Fruit fly (Drosophila melanogaster) whole organism, adult: ENCODE data around the gene CG6236.
A peak's percentile ranks its signal among the peaks of the same experiment; 100 is the strongest.

Experiments
- CG11617 ChIP-seq: fragments of 200-800 bp; sonication (Bioruptor generic); optimal IDR thresholded peaks from 2 replicates; lab custom pipeline; 2017; ENCODE audit warnings: mild to moderate bottlenecking, missing biosample characterization, missing genetic modification reagents, missing genetic modification characterization
- CG12768 ChIP-seq: fragments of 200-800 bp; sonication (Bioruptor generic); optimal IDR thresholded peaks from 2 replicates; lab custom pipeline; 2017; ENCODE audit warnings: missing biosample characterization, missing genetic modification characterization, mild to moderate bottlenecking, moderate library complexity, missing genetic modification reagents
- CG14711 ChIP-seq: fragments of 200-800 bp; sonication (Bioruptor generic); optimal IDR thresholded peaks from 2 replicates; lab custom pipeline; 2018; ENCODE audit warnings: missing biosample characterization, mild to moderate bottlenecking, missing genetic modification characterization, moderate library complexity
- CG1620 ChIP-seq: fragments of 200-800 bp; sonication (Bioruptor generic); optimal IDR thresholded peaks from 2 replicates; lab custom pipeline; 2016; ENCODE audit warnings: missing biosample characterization, missing genetic modification characterization
- CG33017 ChIP-seq: fragments of 200-800 bp; sonication (Bioruptor generic); optimal IDR thresholded peaks from 2 replicates; lab custom pipeline; 2018; ENCODE audit warnings: missing biosample characterization, mild to moderate bottlenecking, missing genetic modification characterization, moderate library complexity
- CG5204 ChIP-seq: fragments of 200-800 bp; sonication (Bioruptor generic); optimal IDR thresholded peaks from 2 replicates; lab custom pipeline; 2016; ENCODE audit warnings: missing biosample characterization, missing genetic modification characterization
- CG7045 ChIP-seq: fragments of 200-800 bp; sonication (Bioruptor generic); optimal IDR thresholded peaks from 2 replicates; lab custom pipeline; 2017; ENCODE audit warnings: missing biosample characterization, mild to moderate bottlenecking, missing genetic modification characterization
- CG7101 ChIP-seq: fragments of 200-800 bp; sonication (Bioruptor generic); optimal IDR thresholded peaks from 2 replicates; lab custom pipeline; 2018; ENCODE audit warnings: missing biosample characterization, mild to moderate bottlenecking, missing genetic modification characterization, moderate library complexity
- Clk ChIP-seq: fragments of 200-800 bp; sonication (Bioruptor generic); optimal IDR thresholded peaks from 2 replicates; lab custom pipeline; 2017; ENCODE audit warnings: missing biosample characterization, missing genetic modification characterization
- Crg-1 ChIP-seq: fragments of 200-800 bp; sonication (Bioruptor generic); optimal IDR thresholded peaks from 2 replicates; lab custom pipeline; 2016; ENCODE audit warnings: missing biosample characterization, missing genetic modification characterization
- Hr96 ChIP-seq: fragments of 200-800 bp; sonication (Bioruptor generic); optimal IDR thresholded peaks from 2 replicates; lab custom pipeline; 2016; ENCODE audit warnings: missing biosample characterization, missing genetic modification characterization
- Mnt ChIP-seq: fragments of 200-800 bp; sonication (Bioruptor generic); optimal IDR thresholded peaks from 2 replicates; lab custom pipeline; 2016; ENCODE audit warnings: missing biosample characterization, mild to moderate bottlenecking, missing genetic modification characterization
- bab1 ChIP-seq: fragments of 200-800 bp; sonication (Bioruptor generic); optimal IDR thresholded peaks from 3 replicates; lab custom pipeline; 2019; ENCODE audit warnings: missing biosample characterization, mild to moderate bottlenecking, missing genetic modification characterization, moderate library complexity
- cic ChIP-seq: fragments of 200-800 bp; sonication (Bioruptor generic); optimal IDR thresholded peaks from 2 replicates; lab custom pipeline; 2017; ENCODE audit warnings: missing biosample characterization, mild to moderate bottlenecking, missing genetic modification characterization, moderate library complexity
- cnc ChIP-seq, 2 experiments: fragments of >200 bp; optimal IDR thresholded peaks; 2 replicates each; lab custom pipeline; 2017
- kay ChIP-seq: fragments of 200-800 bp; sonication (Bioruptor generic); peaks from one replicate; lab custom pipeline; 2016; ENCODE audit warnings: missing biosample characterization, missing genetic modification characterization, borderline replicate concordance
- ovo ChIP-seq: fragments of 200-800 bp; sonication (Bioruptor generic); optimal IDR thresholded peaks from 2 replicates; lab custom pipeline; 2016; ENCODE audit warnings: missing biosample characterization, missing genetic modification characterization
- pad ChIP-seq: fragments of 200-800 bp; sonication (Bioruptor generic); optimal IDR thresholded peaks from 3 replicates; lab custom pipeline; 2017; ENCODE audit warnings: missing biosample characterization, missing genetic modification characterization, mild to moderate bottlenecking, moderate library complexity, missing genetic modification reagents
- tj ChIP-seq: fragments of 200-800 bp; sonication (Bioruptor generic); optimal IDR thresholded peaks from 3 replicates; lab custom pipeline; 2017; ENCODE audit warnings: missing biosample characterization, mild to moderate bottlenecking, missing genetic modification characterization, moderate library complexity
- toe ChIP-seq: fragments of 200-800 bp; sonication (Bioruptor generic); optimal IDR thresholded peaks from 2 replicates; lab custom pipeline; 2016; ENCODE audit warnings: missing biosample characterization, missing genetic modification characterization

The CG6236 gene

dm6 chr3R:15354019-15354418 lies 25.9 kb upstream of the CG6236 start:
- TF ChIP-seq Crg-1 (no peak), CG33017 (tag; lab: Kevin White, UChicago) (no peak), pad (GFP tag; lab: Kevin White, UChicago) (no peak), kay (GFP tag; lab: Kevin White, UChicago) (no peak), cnc (optimal IDR thresholded peaks at IDR 0.05; lab: Kevin White, UChicago) (no peak), CG14711 (tag; lab: Kevin White, UChicago) (no peak), CG7101 (tag; lab: Kevin White, UChicago) (no peak), Hr96 (GFP tag; lab: Kevin White, UChicago) (no peak), ovo (GFP tag; lab: Kevin White, UChicago) (no peak), CG5204 (GFP tag; lab: Kevin White, UChicago) (no peak), CG12768 (GFP tag; lab: Kevin White, UChicago) (no peak), Clk (GFP tag; lab: Kevin White, UChicago) (no peak), CG7045 (GFP tag; lab: Kevin White, UChicago) (no peak), Mnt (GFP tag; lab: Kevin White, UChicago) (no peak), bab1 (GFP tag; lab: Kevin White, UChicago) (no peak), cic (GFP tag; lab: Kevin White, UChicago) (no peak), toe (GFP tag; lab: Kevin White, UChicago) (no peak), CG11617 (no peak), tj (no peak), CG1620 (GFP tag; lab: Kevin White, UChicago) (no peak)

dm6 chr3R:15350993-15351426 lies 22.9 kb upstream of the CG6236 start, which contains the start of the genes Trs33 and Tmtc4:
TSS of gene Trs33 (minus strand) at chr3R:15350995.
TSS of gene Tmtc4 (plus strand) at chr3R:15351225.
- peak; percentile 27 for TF ChIP-seq cic (GFP tag; lab: Kevin White, UChicago)
- peak; percentile 72 for TF ChIP-seq CG11617
- TF ChIP-seq CG7101 (tag; lab: Kevin White, UChicago), result peak; percentile 72
- peak; percentile 0 for TF ChIP-seq Crg-1
- TF ChIP-seq CG1620 (GFP tag; lab: Kevin White, UChicago), result peak; percentile 31
- peak; percentile 74 for TF ChIP-seq bab1 (GFP tag; lab: Kevin White, UChicago)
- peak; percentile 28 for TF ChIP-seq Mnt (GFP tag; lab: Kevin White, UChicago)
- TF ChIP-seq tj, result peak; percentile 40
- TF ChIP-seq pad (GFP tag; lab: Kevin White, UChicago), result peak; percentile 45
- peak; percentile 69 for TF ChIP-seq CG14711 (tag; lab: Kevin White, UChicago)
- TF ChIP-seq kay (GFP tag; lab: Kevin White, UChicago), result no peak
- TF ChIP-seq ovo (GFP tag; lab: Kevin White, UChicago), result no peak
- peak; percentile 30 for TF ChIP-seq CG12768 (GFP tag; lab: Kevin White, UChicago)
- no peak for TF ChIP-seq CG5204 (GFP tag; lab: Kevin White, UChicago)
- no peak for TF ChIP-seq Hr96 (GFP tag; lab: Kevin White, UChicago)
- no peak for TF ChIP-seq toe (GFP tag; lab: Kevin White, UChicago)
- TF ChIP-seq CG7045 (GFP tag; lab: Kevin White, UChicago), result no peak
- no peak for TF ChIP-seq Clk (GFP tag; lab: Kevin White, UChicago)
- TF ChIP-seq cnc (optimal IDR thresholded peaks at IDR 0.05; lab: Kevin White, UChicago), result no peak
- TF ChIP-seq CG33017 (tag; lab: Kevin White, UChicago), result peak; percentile 38

DNA sequence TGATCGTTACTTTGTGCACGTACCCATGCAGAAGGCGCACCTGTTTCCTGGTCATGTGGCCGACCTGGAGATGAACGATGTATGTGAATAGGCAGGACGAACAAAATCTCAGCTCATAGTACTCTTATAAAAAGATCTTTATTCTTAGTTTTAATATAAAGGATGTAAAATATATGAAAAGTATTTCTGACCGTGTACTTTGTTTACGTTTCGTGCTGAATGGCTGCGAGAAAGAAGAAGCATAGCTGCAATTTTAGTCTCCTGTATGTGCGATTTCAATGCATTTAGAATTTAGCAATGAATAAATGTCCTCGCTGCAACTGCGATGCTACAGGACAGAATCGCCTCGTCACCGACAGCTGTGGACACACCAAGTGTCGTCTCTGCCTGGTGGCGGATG lies 19.8 kb upstream of the CG6236 start, which contains the start of the genes CG42726 and CG42727:
TSS of gene CG42726 (plus strand) at position 227 of the 400 bp plus-strand sequence.
TSS of gene CG42727 (plus strand) at position 227 of the 400 bp plus-strand sequence.
- TF ChIP-seq Clk (GFP tag; lab: Kevin White, UChicago) (no peak), CG11617 (peak; percentile 26), Hr96 (GFP tag; lab: Kevin White, UChicago) (no peak), Mnt (GFP tag; lab: Kevin White, UChicago) (peak; percentile 34), tj (peak; percentile 1), CG14711 (tag; lab: Kevin White, UChicago) (peak; percentile 17), CG7101 (tag; lab: Kevin White, UChicago) (peak; percentile 36), bab1 (GFP tag; lab: Kevin White, UChicago) (peak; percentile 55)

DNA sequence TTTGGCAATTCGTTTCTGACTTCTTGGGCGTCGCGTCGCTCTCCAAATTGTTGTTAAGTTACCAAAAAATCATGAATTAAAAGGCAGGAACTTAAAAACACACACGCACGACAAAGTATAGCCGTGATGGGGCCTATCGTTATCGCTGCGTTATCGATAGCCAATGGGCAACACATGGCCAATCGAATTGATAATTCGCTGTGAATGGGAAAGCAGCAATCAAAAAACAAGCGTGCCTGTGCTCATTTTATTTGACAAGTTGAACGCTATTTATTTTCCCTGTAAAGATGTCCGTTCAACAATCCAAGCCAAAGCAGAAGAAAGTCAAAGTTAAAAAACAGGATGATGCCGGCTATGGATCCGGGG lies 17.9 kb upstream of the CG6236 start, which contains the start of the genes Surf4 and CG31301:
TSS of gene Surf4 (minus strand) at position 159 of the 366 bp plus-strand sequence.
TSS of gene CG31301 (plus strand) at position 188 of the 366 bp plus-strand sequence.
- TF ChIP-seq CG14711 (tag; lab: Kevin White, UChicago) (no peak), tj (no peak), kay (GFP tag; lab: Kevin White, UChicago) (no peak), Hr96 (GFP tag; lab: Kevin White, UChicago) (no peak), Clk (GFP tag; lab: Kevin White, UChicago) (no peak), cic (GFP tag; lab: Kevin White, UChicago) (no peak), ovo (GFP tag; lab: Kevin White, UChicago) (no peak), Crg-1 (no peak), Mnt (GFP tag; lab: Kevin White, UChicago) (peak; percentile 84), CG5204 (GFP tag; lab: Kevin White, UChicago) (no peak), CG1620 (GFP tag; lab: Kevin White, UChicago) (no peak), bab1 (GFP tag; lab: Kevin White, UChicago) (peak; percentile 41), cnc (optimal IDR thresholded peaks at IDR 0.05; lab: Kevin White, UChicago) (no peak)

DNA sequence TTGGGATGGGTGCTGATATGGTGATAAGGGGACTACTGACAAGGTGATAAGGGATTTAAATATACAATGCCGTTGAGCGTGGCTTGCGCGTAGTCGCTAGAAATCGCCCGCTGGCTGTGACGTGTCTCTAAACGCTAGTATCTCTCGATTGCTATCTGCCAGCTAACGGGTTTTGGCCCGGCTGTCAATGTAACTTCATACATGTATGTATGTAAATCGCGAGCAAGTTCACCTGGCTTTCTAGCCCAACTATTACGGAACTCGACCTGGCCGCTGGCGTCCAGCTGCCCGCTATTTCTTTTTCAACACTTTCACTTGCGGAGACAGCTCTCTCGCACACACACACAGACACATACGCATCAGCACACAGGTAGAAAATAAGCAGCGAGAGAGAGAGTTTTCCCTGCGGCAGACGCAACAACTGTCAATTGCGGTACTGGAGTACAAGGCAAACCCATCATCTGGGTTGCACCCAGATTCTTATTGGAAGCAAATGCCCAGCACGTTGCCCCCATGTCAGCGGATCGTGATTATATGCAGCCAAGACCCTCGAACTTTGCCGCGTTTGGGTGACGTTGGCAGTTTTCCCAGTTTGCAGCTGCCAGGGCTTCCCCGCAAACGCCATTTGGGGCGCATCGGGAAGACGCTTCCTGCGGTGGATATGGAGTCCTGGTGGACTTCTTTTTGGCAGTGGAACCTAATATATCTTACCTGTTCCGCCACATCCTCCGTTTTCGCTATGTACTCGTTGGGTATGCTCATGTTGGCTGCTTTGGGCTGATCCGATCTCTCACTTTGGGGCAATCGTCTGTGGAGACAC lies 17.3 kb upstream of the CG6236 start:
- TF ChIP-seq toe (GFP tag; lab: Kevin White, UChicago), result no peak
- TF ChIP-seq CG12768 (GFP tag; lab: Kevin White, UChicago), result no peak
- no peak for TF ChIP-seq CG11617
- TF ChIP-seq Hr96 (GFP tag; lab: Kevin White, UChicago), result no peak
- TF ChIP-seq bab1 (GFP tag; lab: Kevin White, UChicago), result no peak
- peak; percentile 10 for TF ChIP-seq ovo (GFP tag; lab: Kevin White, UChicago)
- no peak for TF ChIP-seq kay (GFP tag; lab: Kevin White, UChicago)
- TF ChIP-seq CG33017 (tag; lab: Kevin White, UChicago), result no peak
- TF ChIP-seq pad (GFP tag; lab: Kevin White, UChicago), result no peak
- TF ChIP-seq cnc (optimal IDR thresholded peaks at IDR 0.05; lab: Kevin White, UChicago), result peak; percentile 60 to 77
- no peak for TF ChIP-seq Crg-1
- peak; percentile 21 for TF ChIP-seq tj
- no peak for TF ChIP-seq cic (GFP tag; lab: Kevin White, UChicago)
- TF ChIP-seq Mnt (GFP tag; lab: Kevin White, UChicago), result no peak
- TF ChIP-seq CG7101 (tag; lab: Kevin White, UChicago), result no peak
- TF ChIP-seq CG5204 (GFP tag; lab: Kevin White, UChicago), result no peak
